Fruit fly (Drosophila melanogaster): ENCODE data around the gene CG2841.

DNA sequence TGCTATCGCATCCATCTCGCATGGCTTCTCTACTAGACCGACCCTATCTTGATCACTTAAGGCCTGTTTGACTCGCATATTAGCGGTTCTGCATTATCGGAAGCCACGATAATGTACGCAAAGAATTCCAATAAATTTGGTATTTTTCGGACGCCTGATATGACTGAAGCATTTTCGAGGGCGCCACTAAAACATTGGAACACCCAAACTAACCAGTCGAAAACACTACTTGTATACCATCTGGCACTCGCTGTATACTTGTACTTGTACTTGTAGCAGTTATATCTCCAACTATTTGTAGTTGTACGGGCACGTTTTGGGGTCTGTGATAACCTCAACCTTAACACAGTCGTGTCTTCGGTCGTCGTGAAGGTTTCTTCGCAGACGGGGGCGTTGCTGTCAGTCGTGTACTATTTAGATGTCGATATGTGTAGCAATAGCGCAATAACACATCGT lies 10.6 kb downstream of the CG2841 start:
- TF ChIP-seq h (optimal IDR thresholded peaks at IDR 0.05) = no peak
- TF ChIP-seq insv (optimal IDR thresholded peaks at IDR 0.05) = no peak
